Fruit fly (Drosophila melanogaster) whole organism, embryonic: ENCODE measurements around the gene PIG-Q.

Experiments used
- Abd-B ChIP-seq: fragments of 200-800 bp; sonication (Bioruptor generic); optimal IDR thresholded peaks from 2 replicates; lab custom pipeline; 2018; ENCODE audit warnings: missing biosample characterization, mild to moderate bottlenecking, missing genetic modification characterization, moderate library complexity
- Adf1 ChIP-seq: fragments of 200-800 bp; sonication (Bioruptor generic); IDR thresholded peaks from 2 replicates; pipeline ENCODE4 v1.3.6; 2022; ENCODE audit warnings: missing biosample characterization, missing genetic modification characterization
- Antp ChIP-seq: fragments of 200-800 bp; sonication (Bioruptor generic); optimal IDR thresholded peaks from 3 replicates; lab custom pipeline; 2016; ENCODE audit warnings: missing biosample characterization, missing genetic modification characterization
- C15 ChIP-seq: fragments of 200-800 bp; sonication (Bioruptor generic); IDR thresholded peaks from 3 replicates; pipeline ENCODE4 v1.3.6; 2022; ENCODE audit warnings: missing biosample characterization, missing genetic modification characterization
- CG10366 ChIP-seq: fragments of 200-800 bp; sonication (Bioruptor generic); IDR thresholded peaks from 2 replicates; pipeline ENCODE4 v1.3.6; 2022; ENCODE audit warnings: missing biosample characterization, missing genetic modification characterization
- CG11085 ChIP-seq: fragments of 200-800 bp; sonication (Bioruptor generic); IDR thresholded peaks from 2 replicates; pipeline ENCODE4 v1.3.6; 2022; ENCODE audit warnings: missing biosample characterization, missing genetic modification characterization
- CG11560 ChIP-seq: fragments of 200-800 bp; sonication (Bioruptor generic); IDR thresholded peaks from 3 replicates; pipeline ENCODE4 v1.3.6; 2022; ENCODE audit warnings: missing biosample characterization, missing genetic modification characterization
- CG12299 ChIP-seq: fragments of 200-800 bp; sonication (Bioruptor generic); optimal IDR thresholded peaks from 2 replicates; lab custom pipeline; 2018; ENCODE audit warnings: missing biosample characterization, mild to moderate bottlenecking, missing genetic modification characterization
- CG14965 ChIP-seq: fragments of 200-800 bp; sonication (Bioruptor generic); optimal IDR thresholded peaks from 2 replicates; lab custom pipeline; 2016; ENCODE audit warnings: missing biosample characterization, missing genetic modification characterization, borderline replicate concordance
- CG1647 ChIP-seq: fragments of 200-800 bp; sonication (Bioruptor generic); optimal IDR thresholded peaks from 3 replicates; lab custom pipeline; 2016; ENCODE audit warnings: missing biosample characterization, missing genetic modification characterization
- CG17186 ChIP-seq: fragments of 200-800 bp; sonication (Bioruptor generic); optimal IDR thresholded peaks from 3 replicates; lab custom pipeline; 2017; ENCODE audit warnings: missing biosample characterization, missing genetic modification reagents, missing genetic modification characterization
- CG17912 ChIP-seq: fragments of 200-800 bp; sonication (Bioruptor generic); optimal IDR thresholded peaks from 2 replicates; lab custom pipeline; 2018; ENCODE audit warnings: missing biosample characterization, mild to moderate bottlenecking, missing genetic modification characterization
- CG31365 ChIP-seq: fragments of 200-800 bp; sonication (Bioruptor generic); optimal IDR thresholded peaks from 2 replicates; lab custom pipeline; 2018; ENCODE audit warnings: missing biosample characterization, mild to moderate bottlenecking, missing genetic modification characterization
- CG32772 ChIP-seq: fragments of 200-800 bp; sonication (Bioruptor generic); IDR thresholded peaks from 2 replicates; pipeline ENCODE4 v1.3.6; 2022; ENCODE audit warnings: missing biosample characterization, missing genetic modification characterization
- CG4820 ChIP-seq: fragments of 200-800 bp; sonication (Bioruptor generic); optimal IDR thresholded peaks from 3 replicates; lab custom pipeline; 2016; ENCODE audit warnings: missing biosample characterization, missing genetic modification characterization
- CG6689 ChIP-seq: fragments of 200-800 bp; sonication (Bioruptor generic); IDR thresholded peaks from 2 replicates; pipeline ENCODE4 v1.3.6; 2022; ENCODE audit warnings: missing biosample characterization, missing genetic modification characterization
- CG6765 ChIP-seq: fragments of 200-800 bp; sonication (Bioruptor generic); optimal IDR thresholded peaks from 3 replicates; lab custom pipeline; 2017; ENCODE audit warnings: missing biosample characterization, mild to moderate bottlenecking, missing genetic modification characterization
- CG8388 ChIP-seq: fragments of 200-800 bp; sonication (Bioruptor generic); optimal IDR thresholded peaks from 2 replicates; lab custom pipeline; 2019; ENCODE audit warnings: missing biosample characterization, mild to moderate bottlenecking, missing genetic modification characterization, moderate library complexity
- CG9797 ChIP-seq: fragments of 200-800 bp; sonication (Bioruptor generic); optimal IDR thresholded peaks from 3 replicates; lab custom pipeline; 2018; ENCODE audit warnings: missing biosample characterization, mild to moderate bottlenecking, missing genetic modification characterization
- D19B ChIP-seq: fragments of 200-800 bp; sonication (Bioruptor generic); optimal IDR thresholded peaks from 2 replicates; lab custom pipeline; 2017; ENCODE audit warnings: missing biosample characterization, mild to moderate bottlenecking, missing genetic modification characterization
- Dp ChIP-seq: fragments of 200-800 bp; sonication (Bioruptor generic); optimal IDR thresholded peaks from 2 replicates; lab custom pipeline; 2018; ENCODE audit warnings: missing biosample characterization, mild to moderate bottlenecking, missing genetic modification characterization, moderate library complexity
- E2f1 ChIP-seq: fragments of 200-800 bp; sonication (Bioruptor generic); IDR thresholded peaks from 2 replicates; pipeline ENCODE4 v1.3.6; 2022; ENCODE audit warnings: missing biosample characterization, missing genetic modification characterization
- E2f2 ChIP-seq: fragments of 200-800 bp; sonication (Bioruptor generic); IDR thresholded peaks from 2 replicates; pipeline ENCODE4 v1.3.6; 2022; ENCODE audit warnings: missing biosample characterization, missing genetic modification characterization
- Gug ChIP-seq: fragments of 200-800 bp; sonication (Bioruptor generic); IDR thresholded peaks from 4 replicates; pipeline ENCODE4 v1.3.6; 2022; ENCODE audit warnings: missing biosample characterization, missing genetic modification characterization
- Lim3 ChIP-seq: fragments of 200-800 bp; sonication (Bioruptor generic); IDR thresholded peaks from 2 replicates; pipeline ENCODE4 v1.3.6; 2022; ENCODE audit warnings: missing biosample characterization, missing genetic modification characterization
- Meics ChIP-seq: fragments of 200-800 bp; sonication (Bioruptor generic); optimal IDR thresholded peaks from 2 replicates; lab custom pipeline; 2017; ENCODE audit warnings: missing biosample characterization, mild to moderate bottlenecking, missing genetic modification characterization
- Mrtf ChIP-seq: fragments of 200-800 bp; sonication (Bioruptor generic); IDR thresholded peaks from 3 replicates; pipeline ENCODE4 v1.3.6; 2022; ENCODE audit warnings: missing biosample characterization, missing genetic modification characterization
- Poxn ChIP-seq: fragments of 200-800 bp; sonication (Bioruptor generic); IDR thresholded peaks from 2 replicates; pipeline ENCODE4 v1.3.6; 2022; ENCODE audit warnings: missing biosample characterization, missing genetic modification characterization
- Ptx1 ChIP-seq: fragments of 200-800 bp; sonication (Bioruptor generic); IDR thresholded peaks from 2 replicates; pipeline ENCODE4 v1.3.6; 2022; ENCODE audit warnings: missing biosample characterization, missing genetic modification characterization
- Rfx ChIP-seq: fragments of 200-800 bp; sonication (Bioruptor generic); IDR thresholded peaks from 2 replicates; pipeline ENCODE4 v1.3.6; 2022; ENCODE audit warnings: missing biosample characterization, missing genetic modification characterization
- Sin3A ChIP-seq: fragments of >200 bp; optimal IDR thresholded peaks from 2 replicates; lab custom pipeline; 2018
- amos ChIP-seq: fragments of 200-800 bp; sonication (Bioruptor generic); IDR thresholded peaks from 2 replicates; pipeline ENCODE4 v1.3.6; 2022; ENCODE audit warnings: missing biosample characterization, missing genetic modification characterization; ENCODE audit not compliant: partially characterized antibody
- bowl ChIP-seq: fragments of 200-800 bp; sonication (Bioruptor generic); IDR thresholded peaks from 2 replicates; pipeline ENCODE4 v1.3.6; 2022; ENCODE audit warnings: missing biosample characterization, missing genetic modification characterization
- dysf ChIP-seq: fragments of 200-800 bp; sonication (Bioruptor generic); IDR thresholded peaks from 3 replicates; pipeline ENCODE4 v1.3.6; 2022; ENCODE audit warnings: missing biosample characterization, missing genetic modification characterization
- ems ChIP-seq: fragments of 200-800 bp; sonication (Bioruptor generic); optimal IDR thresholded peaks from 3 replicates; lab custom pipeline; 2016; ENCODE audit warnings: missing biosample characterization, missing genetic modification characterization
- fd3F ChIP-seq: fragments of 200-800 bp; sonication (Bioruptor generic); optimal IDR thresholded peaks from 2 replicates; lab custom pipeline; 2018; ENCODE audit warnings: missing biosample characterization, mild to moderate bottlenecking, missing genetic modification characterization, moderate library complexity
- fu2 ChIP-seq: fragments of 200-800 bp; sonication (Bioruptor generic); optimal IDR thresholded peaks from 2 replicates; lab custom pipeline; 2016; ENCODE audit warnings: missing biosample characterization, missing genetic modification characterization
- gce ChIP-seq: fragments of 200-800 bp; sonication (Bioruptor generic); IDR thresholded peaks from 3 replicates; pipeline ENCODE4 v1.3.6; 2022; ENCODE audit warnings: missing biosample characterization, missing genetic modification characterization
- hkb ChIP-seq, 2 experiments: fragments of 200-800 bp in 1 of 2; fragments of >200 bp in 1 of 2; sonication (Bioruptor generic) in 1 of 2; IDR thresholded peaks in 1 of 2; optimal IDR thresholded peaks in 1 of 2; 2 replicates each; pipeline versions ENCODE4 v1.3.6 to Lab custom; 2017 to 2022; ENCODE audit warnings: missing biosample characterization in 1 of 2, missing genetic modification characterization in 1 of 2
- hth ChIP-seq: fragments of >200 bp; optimal IDR thresholded peaks from 2 replicates; lab custom pipeline; 2017; ENCODE audit warnings: inconsistent platforms
- lilli ChIP-seq: fragments of 200-800 bp; sonication (Bioruptor generic); optimal IDR thresholded peaks from 3 replicates; lab custom pipeline; 2016; ENCODE audit warnings: missing biosample characterization, missing genetic modification characterization
- mld ChIP-seq: fragments of 200-800 bp; sonication (Bioruptor generic); IDR thresholded peaks from 3 replicates; pipeline ENCODE4 v1.3.6; 2022; ENCODE audit warnings: missing biosample characterization, missing genetic modification characterization; ENCODE audit not compliant: partially characterized antibody
- nerfin-1 ChIP-seq: fragments of 200-800 bp; sonication (Bioruptor generic); optimal IDR thresholded peaks from 3 replicates; lab custom pipeline; 2019; ENCODE audit warnings: missing biosample characterization, mild to moderate bottlenecking, missing genetic modification characterization, moderate library complexity
- onecut ChIP-seq: fragments of 200-800 bp; sonication (Bioruptor generic); IDR thresholded peaks from 2 replicates; pipeline ENCODE4 v1.3.6; 2022; ENCODE audit warnings: missing biosample characterization, missing genetic modification characterization
- otp ChIP-seq: fragments of 200-800 bp; sonication (Bioruptor generic); IDR thresholded peaks from 3 replicates; pipeline ENCODE4, ENCODE4 v1.3.6; 2022; ENCODE audit warnings: missing biosample characterization, missing genetic modification characterization
- salm ChIP-seq: fragments of 200-800 bp; sonication (Bioruptor generic); optimal IDR thresholded peaks from 2 replicates; lab custom pipeline; 2018; ENCODE audit warnings: missing biosample characterization, mild to moderate bottlenecking, missing genetic modification characterization
- slou ChIP-seq: fragments of 200-800 bp; sonication (Bioruptor generic); optimal IDR thresholded peaks from 3 replicates; lab custom pipeline; 2016; ENCODE audit warnings: missing biosample characterization, missing genetic modification characterization
- trh ChIP-seq: fragments of 200-800 bp; sonication (Bioruptor generic); optimal IDR thresholded peaks from 2 replicates; lab custom pipeline; 2016; ENCODE audit warnings: missing biosample characterization, missing genetic modification characterization
- tup ChIP-seq: fragments of 200-800 bp; sonication (Bioruptor generic); optimal IDR thresholded peaks from 2 replicates; lab custom pipeline; 2016; ENCODE audit warnings: missing biosample characterization, mild to moderate bottlenecking, missing genetic modification characterization, moderate library complexity
- vfl ChIP-seq: fragments of 200-800 bp; sonication (Bioruptor generic); optimal IDR thresholded peaks from 2 replicates; lab custom pipeline; 2016; ENCODE audit warnings: missing biosample characterization, missing genetic modification characterization
- z ChIP-seq: fragments of 200-800 bp; sonication (Bioruptor generic); IDR thresholded peaks from 3 replicates; pipeline ENCODE4 v1.3.6; 2022; ENCODE audit warnings: missing biosample characterization, missing genetic modification characterization

Gene PIG-Q

DNA sequence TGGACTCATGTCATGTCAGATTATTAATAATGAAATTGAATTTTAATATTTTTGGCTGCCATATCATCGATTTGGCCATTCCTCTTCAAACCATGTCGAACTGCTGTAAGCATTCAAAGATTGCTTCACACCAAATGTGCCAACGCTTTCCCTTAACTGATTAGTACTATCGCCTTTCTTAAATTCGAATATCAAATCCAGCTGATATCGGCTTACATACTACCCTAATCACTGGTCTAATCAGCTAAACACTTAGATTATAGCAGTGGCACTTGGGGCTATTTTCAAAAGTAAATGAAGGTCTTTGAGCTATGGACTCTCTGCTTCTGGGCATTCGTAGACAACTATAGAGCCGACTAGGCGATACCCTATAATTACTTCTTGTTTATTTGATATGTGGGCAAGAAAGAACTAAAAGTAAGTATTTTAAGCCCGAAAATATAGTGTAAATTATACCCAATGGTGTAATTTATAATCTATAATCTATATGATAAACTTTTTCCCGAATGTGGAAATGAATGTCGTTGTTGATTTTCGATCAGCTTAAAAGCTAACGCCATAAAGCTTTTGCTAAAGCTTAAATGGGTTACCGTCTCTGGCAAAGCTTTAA is 45.0 kb downstream of the PIG-Q start (continued):
- peak; percentile 89 for TF ChIP-seq lilli
- TF ChIP-seq CG11085 (GFP tag; lab: Robert Waterston, UW) = peak; percentile 44; the same call in 1 of the 2 replicates
- peak; percentile 46; the same call in 1 of the 3 replicates for TF ChIP-seq gce (GFP tag; lab: Robert Waterston, UW)
- TF ChIP-seq Adf1 (GFP tag; lab: Robert Waterston, UW) = peak; percentile 50
- no peak for TF ChIP-seq amos
- TF ChIP-seq D19B (GFP tag; lab: Kevin White, UChicago) = peak; percentile 98
- no peak for TF ChIP-seq hkb (optimal IDR thresholded peaks at IDR 0.05; lab: Kevin White, UChicago)
- peak; percentile 90 for TF ChIP-seq hkb (GFP tag; IDR thresholded peaks at IDR 0.05; lab: Robert Waterston, UW)
- no peak for TF ChIP-seq Sin3A
- peak; percentile 43; the same call in 1 of the 2 replicates for TF ChIP-seq bowl (GFP tag; lab: Robert Waterston, UW)
- TF ChIP-seq vfl (GFP tag; lab: Kevin White, UChicago) = peak; percentile 65
- TF ChIP-seq trh (GFP tag; lab: Kevin White, UChicago) = peak; percentile 45
- TF ChIP-seq CG9797 (GFP tag; lab: Kevin White, UChicago) = no peak
- TF ChIP-seq z (GFP tag; lab: Robert Waterston, UW) = 0 out of 3 replicates have a peak, but pooled peaks have one; percentile 16
- TF ChIP-seq C15 (GFP tag; lab: Robert Waterston, UW) = 0 out of 3 replicates have a peak, but pooled peaks have one; percentile 29
- no peak; the same call in 1 of the 2 replicates for TF ChIP-seq onecut (GFP tag; lab: Robert Waterston, UW)
- TF ChIP-seq CG11560 (tag; lab: Robert Waterston, UW) = no peak
- TF ChIP-seq CG32772 (GFP tag; lab: Robert Waterston, UW) = peak; percentile 63
- TF ChIP-seq CG12299 (tag; lab: Kevin White, UChicago) = peak; percentile 46
- TF ChIP-seq CG17912 (GFP tag; lab: Kevin White, UChicago) = no peak
- peak; percentile 37 for TF ChIP-seq tup (GFP tag; lab: Kevin White, UChicago)
- peak; percentile 58 for TF ChIP-seq slou (GFP tag; lab: Kevin White, UChicago)
- TF ChIP-seq dysf (GFP tag; lab: Robert Waterston, UW) = peak; percentile 88
- peak; percentile 17 for TF ChIP-seq Antp (GFP tag; lab: Kevin White, UChicago)
- TF ChIP-seq nerfin-1 (tag; lab: Kevin White, UChicago) = peak; percentile 38
- TF ChIP-seq Meics (GFP tag; lab: Kevin White, UChicago) = peak; percentile 86
- TF ChIP-seq Lim3 (GFP tag; lab: Robert Waterston, UW) = no peak
- TF ChIP-seq Ptx1 (GFP tag; lab: Robert Waterston, UW) = peak; percentile 81
- TF ChIP-seq CG31365 (tag; lab: Kevin White, UChicago) = peak; percentile 47
- peak; percentile 85 for TF ChIP-seq Rfx (GFP tag; lab: Robert Waterston, UW)
- peak; percentile 78 for TF ChIP-seq CG6689 (GFP tag; lab: Robert Waterston, UW)
- peak; percentile 64 for TF ChIP-seq CG8388 (GFP tag; lab: Kevin White, UChicago)
- TF ChIP-seq fu2 (GFP tag; lab: Kevin White, UChicago) = peak; percentile 12
- no peak for TF ChIP-seq hth (lab: Kevin White, UChicago)
- TF ChIP-seq otp (GFP tag; lab: Robert Waterston, UW) = peak; percentile 67; the same call in 2 of the 3 replicates
- TF ChIP-seq fd3F (GFP tag; lab: Kevin White, UChicago) = peak; percentile 77
- peak; percentile 77 for TF ChIP-seq CG10366 (GFP tag; lab: Robert Waterston, UW)
- TF ChIP-seq E2f2 = peak; percentile 56
- peak; percentile 63 for TF ChIP-seq Abd-B (GFP tag; lab: Kevin White, UChicago)
- TF ChIP-seq salm = peak; percentile 60
- peak; percentile 79 for TF ChIP-seq CG6765 (GFP tag; lab: Kevin White, UChicago)
- TF ChIP-seq CG14965 (GFP tag; lab: Kevin White, UChicago) = no peak
- peak; percentile 62 for TF ChIP-seq CG1647 (GFP tag; lab: Kevin White, UChicago)
- TF ChIP-seq Poxn (GFP tag; lab: Robert Waterston, UW) = peak; percentile 17; the same call in 1 of the 2 replicates
- TF ChIP-seq E2f1 (GFP tag; lab: Robert Waterston, UW) = peak; percentile 77
- TF ChIP-seq CG17186 (GFP tag; lab: Kevin White, UChicago) = no peak
- peak; percentile 59; the same call in 1 of the 3 replicates for TF ChIP-seq Mrtf (GFP tag; lab: Robert Waterston, UW)
- no peak for TF ChIP-seq Dp
- TF ChIP-seq Gug (GFP tag; lab: Robert Waterston, UW) = peak; percentile 46; the same call in 1 of the 4 replicates
- TF ChIP-seq mld (GFP tag; lab: Robert Waterston, UW) = no peak
- peak; percentile 62 for TF ChIP-seq ems
- peak; percentile 52 for TF ChIP-seq CG4820
